Fruit fly (Drosophila melanogaster) whole organism, pupa: ENCODE measurements around the gene Jhbp3.

Experiments
- CG10348 ChIP-seq: fragments of 200-800 bp; sonication (Bioruptor generic); IDR thresholded peaks from 2 replicates; pipeline ENCODE4 v1.3.6; 2022; ENCODE audit warnings: missing biosample characterization, missing genetic modification characterization
- CG12605 ChIP-seq: fragments of 200-800 bp; sonication (Bioruptor generic); IDR thresholded peaks from 2 replicates; pipeline ENCODE4 v1.3.6; 2022; ENCODE audit warnings: missing biosample characterization, missing genetic modification characterization
- CG13204 ChIP-seq: fragments of 200-800 bp; sonication (Bioruptor generic); optimal IDR thresholded peaks from 2 replicates; lab custom pipeline; 2018; ENCODE audit warnings: missing biosample characterization, mild to moderate bottlenecking, missing genetic modification characterization, moderate library complexity
- CG14655 ChIP-seq: fragments of 200-800 bp; sonication (Bioruptor generic); optimal IDR thresholded peaks from 3 replicates; lab custom pipeline; 2017; ENCODE audit warnings: mild to moderate bottlenecking, missing biosample characterization, missing genetic modification reagents, missing genetic modification characterization
- CG15710 ChIP-seq: fragments of 200-800 bp; sonication (Bioruptor generic); optimal IDR thresholded peaks from 2 replicates; lab custom pipeline; 2018; ENCODE audit warnings: missing biosample characterization, mild to moderate bottlenecking, missing genetic modification characterization, moderate library complexity
- CG17806 ChIP-seq: fragments of 200-800 bp; sonication (Bioruptor generic); optimal IDR thresholded peaks from 2 replicates; lab custom pipeline; 2018; ENCODE audit warnings: missing biosample characterization, mild to moderate bottlenecking, missing genetic modification characterization, moderate library complexity
- CG32121 ChIP-seq: fragments of 200-800 bp; sonication (Bioruptor generic); IDR thresholded peaks from 2 replicates; pipeline ENCODE4 v1.3.6; 2022; ENCODE audit warnings: missing biosample characterization, missing genetic modification characterization
- CG34367 ChIP-seq: fragments of 200-800 bp; sonication (Bioruptor generic); optimal IDR thresholded peaks from 2 replicates; lab custom pipeline; 2018; ENCODE audit warnings: missing biosample characterization, mild to moderate bottlenecking, missing genetic modification characterization
- CG4496 ChIP-seq: fragments of 200-800 bp; sonication (Bioruptor generic); IDR thresholded peaks from 3 replicates; pipeline ENCODE4 v1.3.6; 2022; ENCODE audit warnings: missing biosample characterization, missing genetic modification characterization
- CG8159 ChIP-seq: fragments of 200-800 bp; sonication (Bioruptor generic); optimal IDR thresholded peaks from 3 replicates; lab custom pipeline; 2018; ENCODE audit warnings: missing biosample characterization, mild to moderate bottlenecking, missing genetic modification characterization, moderate library complexity
- CG8301 ChIP-seq: fragments of 200-800 bp; sonication (Bioruptor generic); optimal IDR thresholded peaks from 2 replicates; lab custom pipeline; 2018; ENCODE audit warnings: missing biosample characterization, mild to moderate bottlenecking, missing genetic modification characterization
- CG9948 ChIP-seq: fragments of 200-800 bp; sonication (Bioruptor generic); optimal IDR thresholded peaks from 2 replicates; lab custom pipeline; 2018; ENCODE audit warnings: missing biosample characterization, mild to moderate bottlenecking, missing genetic modification characterization, moderate library complexity
- D1 ChIP-seq: fragments of 200-800 bp; sonication (Bioruptor generic); optimal IDR thresholded peaks from 2 replicates; lab custom pipeline; 2018; ENCODE audit warnings: missing biosample characterization, mild to moderate bottlenecking, missing genetic modification characterization, moderate library complexity
- EcR ChIP-seq: fragments of 200-800 bp; sonication (Bioruptor generic); optimal IDR thresholded peaks from 3 replicates; lab custom pipeline; 2019; ENCODE audit warnings: missing biosample characterization, missing genetic modification characterization, mild to moderate bottlenecking, moderate library complexity, missing genetic modification reagents
- Ets98B ChIP-seq: fragments of 200-800 bp; sonication (Bioruptor generic); IDR thresholded peaks from 2 replicates; pipeline ENCODE4 v1.3.6; 2022; ENCODE audit warnings: missing biosample characterization, missing genetic modification characterization
- Pif1A ChIP-seq: fragments of 200-800 bp; sonication (Bioruptor generic); optimal IDR thresholded peaks from 3 replicates; lab custom pipeline; 2016; ENCODE audit warnings: missing biosample characterization, missing genetic modification characterization
- Pif1B ChIP-seq: fragments of 200-800 bp; sonication (Bioruptor generic); optimal IDR thresholded peaks from 3 replicates; lab custom pipeline; 2016; ENCODE audit warnings: missing biosample characterization, missing genetic modification characterization
- Snoo ChIP-seq: fragments of 200-800 bp; sonication (Bioruptor generic); optimal IDR thresholded peaks from 3 replicates; lab custom pipeline; 2017; ENCODE audit warnings: missing biosample characterization, mild to moderate bottlenecking, missing genetic modification characterization, inconsistent platforms
- fd96Ca ChIP-seq: fragments of 200-800 bp; sonication (Bioruptor generic); IDR thresholded peaks from 3 replicates; pipeline ENCODE4 v1.3.6; 2022; ENCODE audit warnings: missing biosample characterization, missing genetic modification characterization
- gl ChIP-seq: fragments of 200-800 bp; sonication (Bioruptor generic); optimal IDR thresholded peaks from 2 replicates; lab custom pipeline; 2018; ENCODE audit warnings: missing biosample characterization, mild to moderate bottlenecking, missing genetic modification characterization
- rn ChIP-seq: fragments of 200-800 bp; sonication (Bioruptor generic); IDR thresholded peaks from 2 replicates; pipeline ENCODE4 v1.3.6; 2022; ENCODE audit warnings: missing biosample characterization, missing genetic modification characterization

Jhbp3 gene

DNA sequence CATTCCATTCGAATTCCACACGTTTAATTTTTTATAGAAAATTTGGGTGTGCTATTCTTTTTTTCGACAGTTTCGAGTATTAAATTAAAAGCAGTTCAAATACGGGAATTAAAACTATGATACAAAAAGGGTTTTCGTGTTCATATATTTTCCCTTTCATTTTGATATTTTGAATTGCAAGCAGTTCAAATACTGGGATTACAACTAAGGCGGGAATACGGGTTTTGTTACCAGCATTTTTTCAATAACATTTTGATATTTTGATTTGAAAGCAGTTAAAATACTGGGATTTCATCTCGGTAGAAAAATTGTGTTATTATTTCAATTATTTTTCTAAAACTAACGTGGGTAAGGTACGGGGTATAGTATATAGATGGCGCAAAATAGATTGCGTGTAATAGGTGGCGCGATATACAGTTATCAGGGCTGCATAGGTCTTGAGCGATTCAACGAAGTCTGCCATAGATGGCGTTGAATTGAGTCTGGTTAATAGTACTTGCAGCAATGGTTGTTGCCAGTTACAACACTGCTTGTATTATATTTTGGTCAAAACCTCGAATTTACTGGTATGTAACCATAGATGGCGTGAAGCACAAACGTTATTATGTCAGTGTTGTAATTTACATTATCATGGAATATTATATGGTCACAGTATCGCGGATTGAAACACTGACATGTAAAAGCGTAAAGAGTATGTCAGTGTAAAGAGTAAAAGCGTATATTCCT, 15.5 kb upstream of the Jhbp3 start:
- TF ChIP-seq Pif1B (GFP tag; lab: Kevin White, UChicago) = no peak
- TF ChIP-seq EcR (GFP tag; lab: Kevin White, UChicago) = peak; percentile 10
- no peak for TF ChIP-seq Pif1A (GFP tag; lab: Kevin White, UChicago)
- no peak for TF ChIP-seq CG13204 (GFP tag; lab: Kevin White, UChicago)
- TF ChIP-seq D1 (tag; lab: Kevin White, UChicago) = peak; percentile 79
- no peak for TF ChIP-seq CG34367 (tag; lab: Kevin White, UChicago)
- TF ChIP-seq CG17806 = no peak
- no peak for TF ChIP-seq CG15710 (tag; lab: Kevin White, UChicago)
- no peak for TF ChIP-seq CG12605 (GFP tag; lab: Robert Waterston, UW)
- TF ChIP-seq rn (GFP tag; lab: Robert Waterston, UW) = no peak
- TF ChIP-seq CG4496 = no peak
- TF ChIP-seq CG8301 (tag; lab: Kevin White, UChicago) = no peak
- no peak for TF ChIP-seq gl (tag; lab: Kevin White, UChicago)
- TF ChIP-seq, all 21 proteins: peak for 2

DNA sequence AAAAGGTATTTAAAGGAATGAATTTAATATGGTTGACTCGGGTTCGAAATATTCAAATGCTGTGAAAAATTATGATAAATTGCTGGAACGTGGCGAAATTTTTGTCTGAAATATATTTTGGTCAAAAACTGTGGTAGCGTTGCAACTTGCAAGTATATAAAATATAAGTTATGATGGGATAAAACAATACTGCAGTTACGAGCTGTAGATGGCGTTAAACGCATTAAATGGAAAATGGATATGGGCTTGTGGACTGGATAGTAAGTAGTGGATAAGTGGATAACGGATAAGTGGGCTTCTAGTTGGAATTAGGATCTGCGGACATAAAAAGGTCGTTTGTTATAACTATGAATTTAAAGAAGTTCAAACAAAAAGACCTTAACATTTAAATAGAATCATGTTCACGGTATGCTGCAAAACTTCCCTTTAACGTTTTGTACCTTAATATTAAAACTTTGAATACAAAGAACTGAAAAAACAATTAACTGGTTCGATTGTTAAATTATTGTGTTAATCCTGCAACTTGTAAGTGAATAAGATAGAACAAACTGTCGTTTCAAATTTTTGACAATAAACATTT, 14.2 kb upstream of the Jhbp3 start:
- TF ChIP-seq CG9948 (no peak), CG15710 (tag; lab: Kevin White, UChicago) (no peak)

DNA sequence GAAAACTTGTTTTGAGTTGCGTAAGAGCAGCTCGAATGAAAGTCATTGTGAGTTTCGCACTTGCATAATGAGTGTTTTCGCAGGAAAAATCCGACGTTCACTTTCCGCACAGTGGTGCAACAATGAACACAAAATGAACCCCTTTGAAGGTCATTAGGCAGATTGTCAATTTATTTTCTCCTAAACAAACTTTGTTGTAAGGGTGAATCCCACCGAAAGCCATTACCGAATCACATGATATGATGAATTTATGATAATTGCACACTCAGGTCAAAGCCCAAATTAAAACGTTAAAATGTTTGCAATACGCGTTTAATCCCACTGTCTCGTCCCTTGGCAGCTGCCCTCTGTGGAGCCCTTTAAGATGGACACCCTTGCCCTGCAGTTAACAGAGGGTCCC, 12.2 kb upstream of the Jhbp3 start:
- TF ChIP-seq D1 (tag; lab: Kevin White, UChicago) = no peak
- TF ChIP-seq Ets98B (GFP tag; lab: Robert Waterston, UW) = peak; percentile 46
- TF ChIP-seq CG8301 (tag; lab: Kevin White, UChicago) = peak; percentile 46
- TF ChIP-seq CG4496 = peak; percentile 62; the same call in 2 of the 3 replicates
- TF ChIP-seq rn (GFP tag; lab: Robert Waterston, UW) = no peak
- TF ChIP-seq CG9948 = no peak
- no peak for TF ChIP-seq Snoo (tag; lab: Kevin White, UChicago)
- TF ChIP-seq Pif1B (GFP tag; lab: Kevin White, UChicago) = peak; percentile 34
- peak; percentile 25 for TF ChIP-seq CG8159
- peak; percentile 39 for TF ChIP-seq Pif1A (GFP tag; lab: Kevin White, UChicago)
- TF ChIP-seq CG14655 (GFP tag; lab: Kevin White, UChicago) = peak; percentile 45
- TF ChIP-seq, all 21 proteins: peak for 7

DNA sequence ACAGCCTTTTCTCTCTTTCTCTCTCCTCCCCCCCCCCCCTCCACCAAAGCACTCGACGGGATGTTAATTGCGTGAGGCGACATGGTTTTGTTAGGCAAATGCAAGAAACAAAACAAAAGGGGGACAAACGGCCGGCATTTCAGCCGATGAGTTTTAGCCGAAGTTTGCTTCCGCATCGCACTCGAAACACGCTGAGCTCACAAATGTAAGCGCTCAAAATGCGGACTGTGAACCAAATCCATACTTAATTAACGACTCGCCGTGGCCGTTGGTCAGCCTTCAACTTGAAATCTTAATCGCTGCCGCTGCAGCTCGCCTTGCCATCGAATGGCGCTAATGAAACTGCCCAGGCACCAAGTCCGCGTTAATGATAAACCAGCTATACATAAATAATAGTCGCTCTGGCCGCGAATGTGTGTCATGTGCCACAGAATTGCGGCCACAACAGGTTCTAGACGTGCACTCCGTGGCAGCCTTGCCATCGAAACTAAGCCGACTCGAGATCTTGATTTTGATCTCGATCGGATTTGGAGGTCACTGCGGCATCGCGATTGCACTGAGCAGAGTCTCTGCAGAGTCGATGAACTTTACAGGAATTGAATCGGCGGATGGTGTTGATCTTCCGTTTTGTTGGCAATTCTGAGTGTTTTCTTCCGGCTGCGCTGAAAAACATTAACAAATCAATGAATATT, 11.3 kb upstream of the Jhbp3 start:
- TF ChIP-seq Snoo (tag; lab: Kevin White, UChicago) (no peak), CG10348 (GFP tag; lab: Robert Waterston, UW) (no peak), CG8301 (tag; lab: Kevin White, UChicago) (no peak), CG17806 (no peak), Pif1A (GFP tag; lab: Kevin White, UChicago) (no peak), gl (tag; lab: Kevin White, UChicago) (no peak), Pif1B (GFP tag; lab: Kevin White, UChicago) (no peak), Ets98B (GFP tag; lab: Robert Waterston, UW) (no peak), rn (GFP tag; lab: Robert Waterston, UW) (no peak), CG13204 (GFP tag; lab: Kevin White, UChicago) (peak; percentile 35), CG4496 (no peak), CG34367 (tag; lab: Kevin White, UChicago) (no peak), CG14655 (GFP tag; lab: Kevin White, UChicago) (no peak), CG9948 (no peak), CG32121 (GFP tag; lab: Robert Waterston, UW) (no peak), CG12605 (GFP tag; lab: Robert Waterston, UW) (no peak), EcR (GFP tag; lab: Kevin White, UChicago) (peak; percentile 94), D1 (tag; lab: Kevin White, UChicago) (no peak)

DNA sequence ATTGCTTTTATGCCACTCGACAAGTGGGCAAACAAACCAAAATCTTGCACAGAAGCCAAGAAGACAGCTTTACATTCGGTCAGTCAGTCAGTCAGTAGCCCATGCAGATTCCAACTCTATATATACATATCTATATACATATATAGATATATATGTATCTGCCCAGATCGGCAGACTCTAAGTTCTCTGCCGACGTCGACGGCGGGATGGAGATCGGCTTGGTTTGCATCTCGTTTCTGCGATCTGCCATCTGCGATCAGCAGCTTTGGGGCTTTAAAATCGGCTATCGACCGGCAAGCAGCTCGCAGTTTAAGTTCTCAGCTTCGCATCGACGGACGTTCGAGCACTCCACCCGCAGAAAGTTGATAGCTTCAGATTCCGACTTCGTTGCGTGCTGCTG, 10.1 kb upstream of the Jhbp3 start, which contains the start of gene Jhbp1:
Jhbp1 (plus strand) TSS at position 301 of the 400 bp plus-strand sequence.
- TF ChIP-seq CG15710 (tag; lab: Kevin White, UChicago) (no peak), EcR (GFP tag; lab: Kevin White, UChicago) (no peak), CG34367 (tag; lab: Kevin White, UChicago) (no peak), CG4496 (no peak), Snoo (tag; lab: Kevin White, UChicago) (no peak), CG32121 (GFP tag; lab: Robert Waterston, UW) (no peak), Pif1B (GFP tag; lab: Kevin White, UChicago) (no peak), CG12605 (GFP tag; lab: Robert Waterston, UW) (no peak), fd96Ca (GFP tag; lab: Robert Waterston, UW) (no peak), CG17806 (no peak), CG13204 (GFP tag; lab: Kevin White, UChicago) (no peak), Pif1A (GFP tag; lab: Kevin White, UChicago) (no peak), D1 (tag; lab: Kevin White, UChicago) (no peak), CG8159 (no peak), CG9948 (no peak), Ets98B (GFP tag; lab: Robert Waterston, UW) (no peak), CG8301 (tag; lab: Kevin White, UChicago) (no peak), gl (tag; lab: Kevin White, UChicago) (no peak), CG14655 (GFP tag; lab: Kevin White, UChicago) (no peak)
